Fruit fly (Drosophila melanogaster) S2 (cell line): ENCODE results near the gene Ctr1B.

ENCODE experiments used
- CG8478 ChIP-seq: fragments of >200 bp; optimal IDR thresholded peaks from 2 replicates; lab custom pipeline; 2018
- CTCF ChIP-seq, 2 experiments: fragments of >200 bp; optimal IDR thresholded peaks; 2 replicates each; lab custom pipeline; 2018

dm6 chr3R:8336012-8336567 is 18.7 kb downstream of the Ctr1B start:
- no peak for TF ChIP-seq CG8478 (lab: Kevin White, UChicago)
- no peak for TF ChIP-seq CTCF (optimal IDR thresholded peaks at IDR 0.05; lab: Kevin White, UChicago)
